Worm (Caenorhabditis elegans) whole organism, mixed stage, embryonic: Measurements from ENCODE around the gene glb-10.

Experiments used
- M03D4.4 ChIP-seq: sonication (generic microtip); optimal IDR thresholded peaks from 2 replicates; lab custom pipeline; 2017; ENCODE audit warnings: mild to moderate bottlenecking, missing genetic modification characterization, missing compliant biosample characterization
- bed-3 ChIP-seq: fragments of 200-800 bp; sonication (Bioruptor generic); optimal IDR thresholded peaks from 3 replicates; lab custom pipeline; 2018; ENCODE audit warnings: mild to moderate bottlenecking, missing genetic modification characterization, moderate library complexity, missing compliant biosample characterization
- blmp-1 ChIP-seq: fragments of 150-350 bp; optimal IDR thresholded peaks from 2 replicates; lab custom pipeline; 2014; ENCODE audit warnings: missing biosample characterization, missing genetic modification characterization
- ceh-39 ChIP-seq: fragments of 150-350 bp; optimal IDR thresholded peaks from 2 replicates; lab custom pipeline; 2014; ENCODE audit warnings: missing biosample characterization, missing genetic modification characterization
- ceh-43 ChIP-seq: fragments of 200-800 bp; sonication (Bioruptor generic); optimal IDR thresholded peaks from 2 replicates; lab custom pipeline; 2018; ENCODE audit warnings: mild to moderate bottlenecking, missing genetic modification characterization, moderate library complexity, missing compliant biosample characterization
- ceh-83 ChIP-seq: fragments of 200-800 bp; sonication (Bioruptor generic); optimal IDR thresholded peaks from 2 replicates; lab custom pipeline; 2018; ENCODE audit warnings: mild to moderate bottlenecking, missing genetic modification characterization, missing compliant biosample characterization
- ces-1 ChIP-seq: fragments of 150-350 bp; optimal IDR thresholded peaks from 2 replicates; lab custom pipeline; 2014; ENCODE audit warnings: missing biosample characterization, missing genetic modification reagents, missing genetic modification characterization
- cnd-1 ChIP-seq: fragments of 200-800 bp; sonication (Bioruptor generic); optimal IDR thresholded peaks from 2 replicates; lab custom pipeline; 2018; ENCODE audit warnings: mild to moderate bottlenecking, missing genetic modification characterization, missing compliant biosample characterization
- drap-1 ChIP-seq: fragments of 200-800 bp; sonication (Bioruptor generic); optimal IDR thresholded peaks from 3 replicates; lab custom pipeline; 2018; ENCODE audit warnings: mild to moderate bottlenecking, missing genetic modification characterization, missing compliant biosample characterization
- elt-1 ChIP-seq: sonication (generic microtip); optimal IDR thresholded peaks from 2 replicates; lab custom pipeline; 2017; ENCODE audit warnings: missing genetic modification characterization, mild to moderate bottlenecking, missing compliant biosample characterization, antibody characterized with exemption, moderate library complexity, borderline replicate concordance; ENCODE audit not compliant: insufficient read depth
- flh-1 ChIP-seq: fragments of 200-800 bp; sonication (Bioruptor generic); optimal IDR thresholded peaks from 2 replicates; lab custom pipeline; 2018; ENCODE audit warnings: mild to moderate bottlenecking, missing genetic modification characterization, moderate library complexity, missing compliant biosample characterization
- ham-2 ChIP-seq: fragments of 200-800 bp; sonication (Bioruptor generic); optimal IDR thresholded peaks from 2 replicates; lab custom pipeline; 2018; ENCODE audit warnings: mild to moderate bottlenecking, missing genetic modification characterization, missing compliant biosample characterization
- hlh-1 ChIP-seq: fragments of 150-350 bp; optimal IDR thresholded peaks from 2 replicates; lab custom pipeline; 2014; ENCODE audit warnings: missing biosample characterization, missing genetic modification reagents, missing genetic modification characterization
- lin-13 ChIP-seq: fragments of 150-350 bp; optimal IDR thresholded peaks from 2 replicates; lab custom pipeline; 2014; ENCODE audit warnings: missing biosample characterization, missing genetic modification characterization
- lin-32 ChIP-seq: fragments of 200-800 bp; sonication (Bioruptor generic); optimal IDR thresholded peaks from 2 replicates; lab custom pipeline; 2018; ENCODE audit warnings: mild to moderate bottlenecking, missing genetic modification characterization, missing compliant biosample characterization
- lsy-2 ChIP-seq: fragments of 150-350 bp; optimal IDR thresholded peaks from 2 replicates; lab custom pipeline; 2014; ENCODE audit warnings: missing biosample characterization, missing genetic modification characterization
- mab-5 ChIP-seq: fragments of 150-350 bp; optimal IDR thresholded peaks from 2 replicates; lab custom pipeline; 2014; ENCODE audit warnings: missing biosample characterization, missing genetic modification characterization
- mep-1 ChIP-seq: fragments of 150-350 bp; optimal IDR thresholded peaks from 2 replicates; lab custom pipeline; 2017; ENCODE audit warnings: missing biosample characterization, missing genetic modification reagents, missing genetic modification characterization, inconsistent platforms
- nhr-12 ChIP-seq: fragments of 150-350 bp; optimal IDR thresholded peaks from 2 replicates; lab custom pipeline; 2014; ENCODE audit warnings: missing biosample characterization, missing genetic modification characterization
- nhr-237 ChIP-seq: fragments of 150-350 bp; optimal IDR thresholded peaks from 2 replicates; lab custom pipeline; 2014; ENCODE audit warnings: missing biosample characterization, missing genetic modification characterization
- nhr-28 ChIP-seq: fragments of 150-350 bp; optimal IDR thresholded peaks from 2 replicates; lab custom pipeline; 2014; ENCODE audit warnings: missing biosample characterization, missing genetic modification characterization
- pha-4 ChIP-seq: fragments of 150-350 bp; optimal IDR thresholded peaks from 2 replicates; lab custom pipeline; 2018; ENCODE audit warnings: missing biosample characterization, missing genetic modification reagents, missing genetic modification characterization
- sem-2 ChIP-seq: fragments of 200-800 bp; sonication (Bioruptor generic); optimal IDR thresholded peaks from 2 replicates; lab custom pipeline; 2018; ENCODE audit warnings: mild to moderate bottlenecking, missing genetic modification characterization, missing compliant biosample characterization
- snpc-4 ChIP-seq: fragments of 150-350 bp; optimal IDR thresholded peaks from 2 replicates; lab custom pipeline; 2014; ENCODE audit warnings: missing biosample characterization, missing genetic modification characterization
- tbx-8 ChIP-seq: fragments of 200-800 bp; sonication (Bioruptor generic); optimal IDR thresholded peaks from 2 replicates; lab custom pipeline; 2018; ENCODE audit warnings: mild to moderate bottlenecking, missing genetic modification characterization, moderate library complexity, missing compliant biosample characterization
- unc-120 ChIP-seq: sonication (generic microtip); optimal IDR thresholded peaks from 2 replicates; lab custom pipeline; 2017; ENCODE audit warnings: missing genetic modification characterization, missing compliant biosample characterization; ENCODE audit not compliant: poor library complexity, severe bottlenecking
- unc-39 ChIP-seq: fragments of 150-350 bp; optimal IDR thresholded peaks from 2 replicates; lab custom pipeline; 2014; ENCODE audit warnings: missing biosample characterization, missing genetic modification characterization
- unc-62 ChIP-seq: fragments of 150-350 bp; optimal IDR thresholded peaks from 2 replicates; lab custom pipeline; 2014; ENCODE audit warnings: missing biosample characterization, missing genetic modification reagents, missing genetic modification characterization
- zip-8 ChIP-seq: fragments of 150-350 bp; optimal IDR thresholded peaks from 2 replicates; lab custom pipeline; 2014; ENCODE audit warnings: missing biosample characterization, missing genetic modification characterization
- ztf-11 ChIP-seq: fragments of 150-350 bp; optimal IDR thresholded peaks from 2 replicates; lab custom pipeline; 2014; ENCODE audit warnings: missing biosample characterization, missing genetic modification characterization

The glb-10 gene

DNA sequence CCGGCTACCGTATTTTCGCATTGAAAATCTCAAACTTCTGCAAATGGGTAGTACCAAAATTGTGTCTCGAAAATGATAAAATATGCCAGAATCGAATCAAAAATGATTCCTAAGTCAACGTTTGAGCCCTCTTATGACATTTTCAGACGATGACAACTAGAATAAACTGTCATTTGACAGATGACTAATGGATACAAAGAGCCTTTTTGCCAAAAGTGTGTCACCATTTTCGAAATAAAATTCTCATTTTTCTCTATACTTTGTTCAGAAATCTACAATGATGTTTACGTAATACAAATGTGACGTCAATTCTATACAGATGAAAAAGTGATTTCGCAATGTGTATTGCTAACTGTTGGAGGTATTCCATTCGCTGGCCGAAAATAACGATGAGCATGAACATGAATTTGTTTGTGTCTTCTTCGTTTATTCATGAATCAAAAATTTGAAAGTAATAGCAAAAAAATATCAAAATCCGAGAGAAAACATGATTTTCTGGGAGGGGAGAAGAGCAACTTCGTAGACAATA, 37.5 kb upstream of the glb-10 start:
- TF ChIP-seq nhr-12 (tag; lab: Kevin White, UChicago) (no peak), ztf-11 (tag; lab: Kevin White, UChicago) (no peak), unc-120 (no peak), unc-39 (tag; lab: Kevin White, UChicago) (no peak), cnd-1 (tag; lab: Kevin White, UChicago) (peak; percentile 5), drap-1 (GFP tag; lab: Kevin White, UChicago) (no peak), nhr-237 (tag; lab: Kevin White, UChicago) (no peak), tbx-8 (peak; percentile 14), ham-2 (GFP tag; lab: Kevin White, UChicago) (no peak), hlh-1 (tag; lab: Kevin White, UChicago) (no peak), lin-32 (GFP tag; lab: Kevin White, UChicago) (no peak), lsy-2 (tag; lab: Kevin White, UChicago) (no peak), snpc-4 (tag; lab: Kevin White, UChicago) (no peak), ceh-83 (GFP tag; lab: Kevin White, UChicago) (peak; percentile 67), ceh-43 (GFP tag; lab: Kevin White, UChicago) (no peak), M03D4.4 (tag; lab: Kevin White, UChicago) (no peak), zip-8 (tag; lab: Kevin White, UChicago) (no peak), elt-1 (tag; lab: Kevin White, UChicago) (no peak), unc-62 (GFP tag; lab: Kevin White, UChicago) (no peak), pha-4 (no peak), lin-13 (no peak)

DNA sequence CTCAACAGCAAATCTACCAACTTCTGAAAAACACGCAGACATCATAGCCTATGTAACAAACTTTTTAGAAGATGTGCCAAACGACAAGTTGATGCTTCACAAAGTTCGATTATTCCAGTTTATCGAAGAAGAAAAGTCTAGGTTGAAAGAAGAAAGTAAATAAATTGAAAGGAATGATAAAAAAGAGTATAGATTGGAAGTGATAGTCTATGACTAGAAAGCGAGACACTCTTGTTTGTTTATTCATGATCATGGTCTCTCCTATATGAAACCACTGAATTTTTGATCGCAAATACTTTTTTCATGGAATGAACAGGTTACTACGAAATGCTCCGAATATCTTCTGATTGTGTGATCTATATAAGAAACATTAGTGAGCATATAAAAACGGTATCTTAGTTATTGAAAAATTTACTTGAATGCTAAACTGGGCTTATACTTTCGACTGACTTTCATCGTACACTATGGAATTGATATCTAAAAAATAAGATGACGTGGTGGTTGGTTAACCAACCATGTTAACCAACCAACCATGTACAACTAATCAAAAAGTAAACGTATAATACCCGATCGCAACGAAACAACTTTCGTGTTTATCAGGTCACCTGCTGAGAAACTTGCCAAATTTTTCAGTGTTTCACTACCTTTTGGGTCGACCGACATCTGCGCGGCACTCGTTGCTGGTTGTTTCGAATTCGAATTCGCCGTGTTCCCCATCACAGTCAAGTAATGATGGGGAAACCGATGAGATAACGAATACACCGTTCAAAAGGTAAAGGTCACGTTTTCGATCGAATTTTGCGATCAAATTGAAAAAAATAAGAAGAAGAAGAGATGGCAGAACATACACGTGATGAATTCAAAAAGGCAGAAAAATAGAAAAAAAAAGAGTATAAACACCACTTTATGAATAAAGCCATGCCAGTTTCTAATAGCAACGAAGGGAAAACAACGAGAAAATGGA, 36.4 kb upstream of the glb-10 start, which contains the start of gene C32D5.8:
Gene C32D5.8, minus strand, starts transcription at position 770 of the 964 bp plus-strand sequence.
- TF ChIP-seq drap-1 (GFP tag; lab: Kevin White, UChicago) (no peak), ceh-39 (tag; lab: Kevin White, UChicago) (no peak), M03D4.4 (tag; lab: Kevin White, UChicago) (no peak), mab-5 (tag; lab: Kevin White, UChicago) (no peak), unc-39 (tag; lab: Kevin White, UChicago) (no peak), lin-32 (GFP tag; lab: Kevin White, UChicago) (no peak), ces-1 (no peak), cnd-1 (tag; lab: Kevin White, UChicago) (no peak), nhr-28 (tag; lab: Kevin White, UChicago) (no peak), ceh-43 (GFP tag; lab: Kevin White, UChicago) (no peak), mep-1 (no peak), hlh-1 (tag; lab: Kevin White, UChicago) (no peak), flh-1 (GFP tag; lab: Kevin White, UChicago) (no peak)
- TF ChIP-seq, all 35 proteins: peak for 0

DNA sequence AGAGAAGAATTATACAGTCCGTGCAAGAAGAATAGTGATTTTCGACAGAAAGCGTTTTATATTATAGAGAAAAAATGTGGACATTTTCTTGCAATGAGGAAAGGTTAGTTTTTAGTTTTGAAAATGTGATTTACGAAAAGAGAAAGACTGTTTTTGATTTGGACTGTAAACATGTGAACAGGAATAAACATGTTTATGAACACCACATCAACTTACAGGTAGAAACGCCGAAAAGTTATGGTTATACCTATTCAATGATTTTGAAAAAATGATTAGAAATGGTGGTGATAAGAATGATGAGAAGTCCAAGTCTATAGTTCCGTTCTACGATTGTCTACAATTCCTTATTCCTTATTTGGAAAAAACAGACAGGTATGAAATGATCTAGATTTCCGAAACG, 35.4 kb upstream of the glb-10 start:
- TF ChIP-seq ces-1 (no peak), elt-1 (tag; lab: Kevin White, UChicago) (no peak), nhr-237 (tag; lab: Kevin White, UChicago) (no peak), blmp-1 (tag; lab: Kevin White, UChicago) (no peak), sem-2 (GFP tag; lab: Kevin White, UChicago) (no peak), snpc-4 (tag; lab: Kevin White, UChicago) (no peak)

DNA sequence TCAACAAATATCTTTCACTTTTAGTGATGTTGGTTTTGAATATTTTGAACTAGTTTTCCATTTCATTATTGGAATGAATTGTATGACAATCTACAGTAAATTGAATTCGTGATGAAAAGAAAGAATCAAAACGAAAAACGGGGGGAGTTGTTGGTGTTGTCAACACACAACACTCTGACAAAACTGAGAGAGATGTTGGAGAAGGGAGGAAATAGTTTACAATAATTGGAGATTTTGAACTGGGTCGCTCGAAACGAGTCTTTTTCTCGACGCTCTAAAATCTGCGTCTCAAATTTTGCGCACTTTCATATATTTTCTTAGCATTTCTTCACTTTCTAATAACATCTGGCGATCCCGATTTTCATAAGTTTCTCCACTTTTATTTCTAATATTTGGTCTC, 34.8 kb upstream of the glb-10 start, which contains the start of gene txt-18:
Gene txt-18, plus strand, starts transcription at position 180 of the 400 bp plus-strand sequence.
- TF ChIP-seq nhr-237 (tag; lab: Kevin White, UChicago): peak; percentile 42
- TF ChIP-seq lin-32 (GFP tag; lab: Kevin White, UChicago): no peak
- TF ChIP-seq bed-3 (GFP tag; lab: Kevin White, UChicago): no peak
